Worm (Caenorhabditis elegans) whole organism, L2 larva: Measurements from ENCODE around the gene T05H4.15.

Source experiments
- lin-39 ChIP-seq: fragments of 150-350 bp; optimal IDR thresholded peaks from 2 replicates; lab custom pipeline; 2014; ENCODE audit warnings: missing biosample characterization, missing genetic modification reagents, missing genetic modification characterization
- lsy-2 ChIP-seq, 2 experiments: fragments of 150-350 bp in 1 of 2; sonication (generic microtip) in 1 of 2; optimal IDR thresholded peaks; 2 replicates each; lab custom pipeline; 2014 to 2017; ENCODE audit warnings: missing biosample characterization in 2 of 2, missing genetic modification characterization in 2 of 2
- mdl-1 ChIP-seq, 2 experiments: fragments of 150-350 bp in 1 of 2; sonication (generic microtip) in 1 of 2; optimal IDR thresholded peaks; 2 replicates each; lab custom pipeline; 2017; ENCODE audit warnings: missing biosample characterization in 2 of 2, missing genetic modification characterization in 2 of 2
- ztf-11 ChIP-seq: sonication (generic microtip); optimal IDR thresholded peaks from 2 replicates; lab custom pipeline; 2017; ENCODE audit warnings: missing biosample characterization, missing genetic modification characterization

- TF ChIP-seq ztf-11 (tag; lab: Kevin White, UChicago) (no peak), lsy-2 (tag; optimal IDR thresholded peaks at IDR 0.05; lab: Kevin White, UChicago) (no peak), lin-39 (no peak), mdl-1 (tag; optimal IDR thresholded peaks at IDR 0.05; lab: Kevin White, UChicago) (no peak)
These were observed 2.9 kb downstream of the T05H4.15 start, which contains the start of gene T05H4.4 for ce11 chrV:6438601-6439000.
